Worm (Caenorhabditis elegans): ENCODE measurements around the gene F21D5.3.

- TF ChIP-seq skn-1 (tag; optimal IDR thresholded peaks at IDR 0.05) (no peak), snpc-4 (tag; optimal IDR thresholded peaks at IDR 0.05) (no peak), nhr-11 (tag; optimal IDR thresholded peaks at IDR 0.05) (no peak), ama-1 (optimal IDR thresholded peaks at IDR 0.05) (no peak), lsy-12 (tag; optimal IDR thresholded peaks at IDR 0.05) (no peak), zag-1 (tag; optimal IDR thresholded peaks at IDR 0.05) (no peak), ceh-82 (tag; optimal IDR thresholded peaks at IDR 0.05) (no peak), nhr-28 (tag; optimal IDR thresholded peaks at IDR 0.05) (no peak), elt-1 (tag; optimal IDR thresholded peaks at IDR 0.05) (no peak), ztf-11 (tag; optimal IDR thresholded peaks at IDR 0.05) (no peak), nhr-12 (tag; optimal IDR thresholded peaks at IDR 0.05) (no peak)
Measured at ce11 chrIV:8730469-8730868, at the start of gene F21D5.3.

All from whole organism, L3 larva.